Worm (Caenorhabditis elegans) whole organism, young adult: ENCODE data around the gene Y57G11C.1131.

Source experiments
- B0035.1 ChIP-seq: sonication (generic microtip); optimal IDR thresholded peaks from 2 replicates; lab custom pipeline; 2016; ENCODE audit warnings: missing genetic modification characterization, mild to moderate bottlenecking, missing compliant biosample characterization, missing genotype, missing genetic modification reagents
- C06A6.2 ChIP-seq: fragments of 200-800 bp; sonication (Bioruptor generic); conservative IDR thresholded peaks from 2 replicates; pipeline ENCODE4 v1.3.6; 2022; ENCODE audit warnings: missing genetic modification characterization, missing compliant biosample characterization
- C17E4.6 ChIP-seq: fragments of 200-800 bp; sonication (Bioruptor generic); IDR thresholded peaks from 2 replicates; pipeline ENCODE4 v1.3.6; 2022; ENCODE audit warnings: missing genetic modification reagents, missing genetic modification characterization, missing compliant biosample characterization
- F33H1.4 ChIP-seq: fragments of 200-800 bp; sonication (Bioruptor generic); IDR thresholded peaks from 2 replicates; pipeline ENCODE4 v1.3.6; 2022; ENCODE audit warnings: missing genetic modification reagents, missing genetic modification characterization, missing compliant biosample characterization
- F49E8.2 ChIP-seq: sonication (generic microtip); optimal IDR thresholded peaks from 3 replicates; lab custom pipeline; 2017; ENCODE audit warnings: missing genetic modification characterization, mild to moderate bottlenecking, missing compliant biosample characterization, antibody characterized with exemption, moderate library complexity; ENCODE audit not compliant: insufficient read depth
- Y79H2A.3 ChIP-seq: fragments of 200-800 bp; sonication (Bioruptor generic); conservative IDR thresholded peaks from 2 replicates; pipeline ENCODE4 v1.3.6; 2022; ENCODE audit warnings: missing genetic modification reagents, missing genetic modification characterization, missing compliant biosample characterization
- ama-1 ChIP-seq, 3 experiments: fragments of 150-350 bp in 1 of 3; sonication (generic microtip) in 2 of 3; optimal IDR thresholded peaks; 2 replicates each; lab custom pipeline; 2014 to 2018; ENCODE audit warnings: missing biosample characterization in 2 of 3, missing genetic modification characterization in 2 of 3, missing genetic modification reagents in 2 of 3
- atf-7 ChIP-seq: sonication (generic microtip); optimal IDR thresholded peaks from 2 replicates; lab custom pipeline; 2017; ENCODE audit warnings: mild to moderate bottlenecking, missing genetic modification characterization, missing compliant biosample characterization
- bed-2 ChIP-seq: fragments of 200-800 bp; sonication (Bioruptor generic); IDR thresholded peaks from 2 replicates; pipeline ENCODE4 v1.3.6; 2022; ENCODE audit warnings: missing genetic modification reagents, missing genetic modification characterization, missing compliant biosample characterization
- ceh-58 ChIP-seq: fragments of 200-800 bp; sonication (Bioruptor generic); IDR thresholded peaks from 2 replicates; pipeline ENCODE4 v1.3.6; 2022; ENCODE audit warnings: missing genetic modification characterization, missing compliant biosample characterization
- ceh-91 ChIP-seq: fragments of 200-800 bp; sonication (Bioruptor generic); IDR thresholded peaks from 2 replicates; pipeline ENCODE4 v1.3.6; 2022; ENCODE audit warnings: missing genetic modification reagents, missing genetic modification characterization, missing compliant biosample characterization
- dpff-1 ChIP-seq: sonication (generic microtip); optimal IDR thresholded peaks from 2 replicates; lab custom pipeline; 2017; ENCODE audit warnings: mild to moderate bottlenecking, missing genetic modification characterization, missing compliant biosample characterization
- egl-18 ChIP-seq: fragments of 200-800 bp; sonication (Bioruptor generic); IDR thresholded peaks from 2 replicates; pipeline ENCODE4 v1.3.6; 2022; ENCODE audit warnings: missing genetic modification reagents, missing genetic modification characterization, missing compliant biosample characterization
- egrh-3 ChIP-seq: fragments of 200-800 bp; sonication (Bioruptor generic); IDR thresholded peaks from 2 replicates; pipeline ENCODE4 v1.3.6; 2022; ENCODE audit warnings: missing genetic modification reagents, missing genetic modification characterization, missing compliant biosample characterization
- ekl-4 ChIP-seq: fragments of 200-800 bp; sonication (Bioruptor generic); IDR thresholded peaks from 2 replicates; pipeline ENCODE4 v1.3.6; 2022; ENCODE audit warnings: missing genetic modification reagents, missing genetic modification characterization, missing compliant biosample characterization
- ets-4 ChIP-seq: fragments of 200-800 bp; sonication (Bioruptor generic); optimal IDR thresholded peaks from 2 replicates; lab custom pipeline; 2018; ENCODE audit warnings: mild to moderate bottlenecking, missing genetic modification characterization, missing compliant biosample characterization
- gei-17 ChIP-seq: fragments of 200-800 bp; sonication (Bioruptor generic); optimal IDR thresholded peaks from 2 replicates; lab custom pipeline; 2018; ENCODE audit warnings: mild to moderate bottlenecking, missing genetic modification characterization, missing compliant biosample characterization
- him-1 ChIP-seq: sonication (generic microtip); optimal IDR thresholded peaks from 2 replicates; lab custom pipeline; 2016; ENCODE audit warnings: missing genotype, missing genetic modification reagents, missing genetic modification characterization, missing compliant biosample characterization
- hmg-1.2 ChIP-seq: fragments of 200-800 bp; sonication (Bioruptor generic); IDR thresholded peaks from 2 replicates; pipeline ENCODE4 v1.3.6; 2022; ENCODE audit warnings: missing genetic modification reagents, missing genetic modification characterization, missing compliant biosample characterization
- hrde-1 ChIP-seq: sonication (generic microtip); optimal IDR thresholded peaks from 2 replicates; lab custom pipeline; 2016; ENCODE audit warnings: missing genetic modification characterization, mild to moderate bottlenecking, missing compliant biosample characterization, moderate library complexity, missing genotype, missing genetic modification reagents, borderline replicate concordance
- hsf-1 ChIP-seq: fragments of 200-800 bp; sonication (Bioruptor generic); IDR thresholded peaks from 2 replicates; pipeline ENCODE4 v1.3.6; 2022; ENCODE audit warnings: missing genetic modification reagents, missing genetic modification characterization, missing compliant biosample characterization
- let-526 ChIP-seq: fragments of 200-800 bp; sonication (Bioruptor generic); IDR thresholded peaks from 2 replicates; pipeline ENCODE4 v1.3.6; 2022; ENCODE audit warnings: missing genetic modification reagents, missing genetic modification characterization, missing compliant biosample characterization
- lin-26 ChIP-seq: fragments of 200-800 bp; sonication (Bioruptor generic); IDR thresholded peaks from 2 replicates; pipeline ENCODE4 v1.3.6; 2022; ENCODE audit warnings: missing genetic modification reagents, missing genetic modification characterization, missing compliant biosample characterization
- lin-35 ChIP-seq, 3 experiments: fragments of 150-350 bp in 2 of 3; sonication (generic microtip) in 1 of 3; optimal IDR thresholded peaks; 2 replicates each; lab custom pipeline; 2014 to 2018; ENCODE audit warnings: missing biosample characterization in 3 of 3, missing genetic modification characterization in 3 of 3, missing genetic modification reagents in 3 of 3
- lin-40 ChIP-seq: sonication (generic microtip); optimal IDR thresholded peaks from 2 replicates; lab custom pipeline; 2016; ENCODE audit warnings: missing genetic modification characterization, mild to moderate bottlenecking, missing compliant biosample characterization, missing genotype, missing genetic modification reagents
- lin-54 ChIP-seq: fragments of 200-800 bp; sonication (Bioruptor generic); optimal IDR thresholded peaks from 2 replicates; lab custom pipeline; 2018; ENCODE audit warnings: mild to moderate bottlenecking, missing genetic modification characterization, missing compliant biosample characterization
- lsy-27 ChIP-seq: sonication (generic microtip); optimal IDR thresholded peaks from 2 replicates; lab custom pipeline; 2017; ENCODE audit warnings: missing genetic modification characterization, mild to moderate bottlenecking, missing compliant biosample characterization, antibody characterized with exemption, missing genotype, borderline replicate concordance; ENCODE audit not compliant: insufficient read depth
- madf-3 ChIP-seq: fragments of 200-800 bp; sonication (Bioruptor generic); IDR thresholded peaks from 2 replicates; pipeline ENCODE4 v1.3.6; 2022; ENCODE audit warnings: missing genetic modification reagents, missing genetic modification characterization, missing compliant biosample characterization
- mcd-1 ChIP-seq: fragments of 200-800 bp; sonication (Bioruptor generic); IDR thresholded peaks from 2 replicates; pipeline ENCODE4 v1.3.6; 2022; ENCODE audit warnings: missing genetic modification reagents, missing genetic modification characterization, missing compliant biosample characterization
- mel-28 ChIP-seq: sonication (generic microtip); optimal IDR thresholded peaks from 2 replicates; lab custom pipeline; 2016; ENCODE audit warnings: borderline replicate concordance, mild to moderate bottlenecking, missing genetic modification characterization, missing compliant biosample characterization
- nfya-2 ChIP-seq: fragments of 200-800 bp; sonication (Bioruptor generic); IDR thresholded peaks from 2 replicates; pipeline ENCODE4 v1.3.6; 2022; ENCODE audit warnings: missing genetic modification reagents, missing genetic modification characterization, missing compliant biosample characterization
- nhr-120 ChIP-seq: fragments of 200-800 bp; sonication (Bioruptor generic); IDR thresholded peaks from 2 replicates; pipeline ENCODE4 v1.3.6; 2022; ENCODE audit warnings: missing genetic modification characterization, missing compliant biosample characterization
- nhr-179 ChIP-seq: sonication (generic microtip); optimal IDR thresholded peaks from 2 replicates; lab custom pipeline; 2016; ENCODE audit warnings: mild to moderate bottlenecking, missing genetic modification characterization, missing compliant biosample characterization
- pbrm-1 ChIP-seq: fragments of 200-800 bp; sonication (Bioruptor generic); IDR thresholded peaks from 2 replicates; pipeline ENCODE4 v1.3.6; 2022; ENCODE audit warnings: missing genetic modification reagents, missing genetic modification characterization, missing compliant biosample characterization
- pha-4 ChIP-seq: fragments of 150-350 bp; sonication (generic microtip); optimal IDR thresholded peaks from 2 replicates; lab custom pipeline; 2014; ENCODE audit warnings: missing biosample characterization, missing genetic modification reagents, missing genetic modification characterization
- rcor-1 ChIP-seq: fragments of 200-800 bp; sonication (Bioruptor generic); IDR thresholded peaks from 2 replicates; pipeline ENCODE4 v1.3.6; 2022; ENCODE audit warnings: missing genetic modification reagents, missing genetic modification characterization, missing compliant biosample characterization
- snpc-1.1 ChIP-seq: sonication (generic microtip); optimal IDR thresholded peaks from 2 replicates; lab custom pipeline; 2017; ENCODE audit warnings: missing genetic modification characterization, mild to moderate bottlenecking, missing compliant biosample characterization, antibody characterized with exemption, moderate library complexity, missing genotype, missing genetic modification reagents; ENCODE audit not compliant: insufficient read depth
- snpc-1.3 ChIP-seq: sonication (generic microtip); optimal IDR thresholded peaks from 2 replicates; lab custom pipeline; 2017; ENCODE audit warnings: missing genetic modification characterization, mild to moderate bottlenecking, missing compliant biosample characterization, antibody characterized with exemption, moderate library complexity, missing genotype, missing genetic modification reagents; ENCODE audit not compliant: insufficient read depth
- snpc-3.4 ChIP-seq: sonication (generic microtip); optimal IDR thresholded peaks from 2 replicates; lab custom pipeline; 2017; ENCODE audit warnings: missing genetic modification characterization, mild to moderate bottlenecking, missing compliant biosample characterization, antibody characterized with exemption, moderate library complexity, missing genotype, missing genetic modification reagents
- snpc-4 ChIP-seq, 5 experiments: fragments of 150-350 bp in 1 of 5; sonication (generic microtip) in 4 of 5; optimal IDR thresholded peaks; 2 replicates each; lab custom pipeline; 2014 to 2018; ENCODE audit warnings: missing genetic modification characterization in 5 of 5, missing biosample characterization in 3 of 5, antibody characterized with exemption in 2 of 5, mild to moderate bottlenecking in 2 of 5, missing compliant biosample characterization in 2 of 5, missing genotype in 2 of 5, moderate library complexity in 2 of 5, missing genetic modification reagents in 1 of 5
- sptf-2 ChIP-seq: fragments of 200-800 bp; sonication (Bioruptor generic); optimal IDR thresholded peaks from 2 replicates; lab custom pipeline; 2018; ENCODE audit warnings: mild to moderate bottlenecking, missing genetic modification characterization, missing compliant biosample characterization
- tlf-1 ChIP-seq: fragments of 200-800 bp; sonication (Bioruptor generic); optimal IDR thresholded peaks from 2 replicates; lab custom pipeline; 2018; ENCODE audit warnings: mild to moderate bottlenecking, missing genetic modification characterization, missing compliant biosample characterization
- zim-3 ChIP-seq: sonication (generic microtip); optimal IDR thresholded peaks from 2 replicates; lab custom pipeline; 2017; ENCODE audit warnings: mild to moderate bottlenecking, missing genetic modification characterization, moderate library complexity, missing compliant biosample characterization
- ztf-18 ChIP-seq: sonication (generic microtip); optimal IDR thresholded peaks from 2 replicates; lab custom pipeline; 2016; ENCODE audit warnings: missing genotype, mild to moderate bottlenecking, missing genetic modification characterization, missing compliant biosample characterization
- ztf-26 ChIP-seq: sonication (generic microtip); optimal IDR thresholded peaks from 2 replicates; lab custom pipeline; 2017; ENCODE audit warnings: missing genetic modification characterization, missing compliant biosample characterization
- ztf-28 ChIP-seq: fragments of 200-800 bp; sonication (Bioruptor generic); IDR thresholded peaks from 2 replicates; pipeline ENCODE4 v1.3.6; 2022; ENCODE audit warnings: missing genetic modification reagents, missing genetic modification characterization, missing compliant biosample characterization
- ztf-3 ChIP-seq: fragments of 200-800 bp; sonication (Bioruptor generic); optimal IDR thresholded peaks from 2 replicates; lab custom pipeline; 2018; ENCODE audit warnings: mild to moderate bottlenecking, missing genetic modification characterization, missing compliant biosample characterization

Y57G11C.1131 gene

ce11 chrIV:14953802-14954201, 21.0 kb downstream of the Y57G11C.1131 start:
- TF ChIP-seq ets-4 (GFP tag; lab: Kevin White, UChicago) (no peak), C06A6.2 (GFP tag; lab: Robert Waterston, UW) (no peak), lin-40 (tag; lab: Kevin White, UChicago) (no peak), rcor-1 (GFP tag; lab: Robert Waterston, UW) (no peak), egl-18 (no peak), sptf-2 (GFP tag; lab: Kevin White, UChicago) (no peak), nhr-179 (no peak), lin-26 (GFP tag; lab: Robert Waterston, UW) (no peak), ztf-18 (tag; lab: Kevin White, UChicago) (no peak), nfya-2 (GFP tag; lab: Robert Waterston, UW) (no peak), B0035.1 (no peak), madf-3 (GFP tag; lab: Robert Waterston, UW) (no peak), lin-54 (GFP tag; lab: Kevin White, UChicago) (no peak), snpc-3.4 (tag; lab: Kevin White, UChicago) (peak; percentile 22), egrh-3 (GFP tag; lab: Robert Waterston, UW) (no peak), snpc-4 (GFP tag; optimal IDR thresholded peaks at IDR 0.05; lab: Kevin White, UChicago) (peak; percentile 68), snpc-4 (tag; optimal IDR thresholded peaks at IDR 0.05; lab: Kevin White, UChicago) (peak in 1 of 4 experiments; percentile 93), C17E4.6 (GFP tag; lab: Robert Waterston, UW) (no peak), ztf-26 (tag; lab: Kevin White, UChicago) (no peak), gei-17 (GFP tag; lab: Kevin White, UChicago) (no peak), hmg-1.2 (GFP tag; lab: Robert Waterston, UW) (0 out of 2 replicates have a peak, but pooled peaks have one; percentile 5), lin-35 (GFP tag; optimal IDR thresholded peaks at IDR 0.05; lab: Kevin White, UChicago) (no peak), F33H1.4 (GFP tag; lab: Robert Waterston, UW) (peak; percentile 39), let-526 (GFP tag; lab: Robert Waterston, UW) (no peak), ztf-28 (GFP tag; lab: Robert Waterston, UW) (no peak), pha-4 (no peak), dpff-1 (tag; lab: Kevin White, UChicago) (no peak), lsy-27 (no peak), ceh-58 (GFP tag; lab: Robert Waterston, UW) (no peak), mel-28 (tag; lab: Kevin White, UChicago) (no peak), ztf-3 (GFP tag; lab: Kevin White, UChicago) (no peak), ama-1 (optimal IDR thresholded peaks at IDR 0.05; lab: Kevin White, UChicago) (no peak), ama-1 (GFP tag; optimal IDR thresholded peaks at IDR 0.05; lab: Kevin White, UChicago) (peak in 1 of 2 experiments; percentile 73), mcd-1 (GFP tag; lab: Robert Waterston, UW) (no peak), atf-7 (tag; lab: Kevin White, UChicago) (no peak), snpc-1.3 (tag; lab: Kevin White, UChicago) (no peak), tlf-1 (GFP tag; lab: Kevin White, UChicago) (no peak), hrde-1 (tag; lab: Kevin White, UChicago) (peak; percentile 60), hsf-1 (GFP tag; lab: Robert Waterston, UW) (peak; percentile 42; the same call in 1 of the 2 replicates), nhr-120 (GFP tag; lab: Robert Waterston, UW) (no peak), him-1 (tag; lab: Kevin White, UChicago) (peak; percentile 41), ceh-91 (GFP tag; lab: Robert Waterston, UW) (no peak), Y79H2A.3 (GFP tag; lab: Robert Waterston, UW) (no peak), snpc-1.1 (no peak), zim-3 (tag; lab: Kevin White, UChicago) (no peak), ekl-4 (GFP tag; lab: Robert Waterston, UW) (no peak), pbrm-1 (GFP tag; lab: Robert Waterston, UW) (no peak), bed-2 (GFP tag; lab: Robert Waterston, UW) (no peak), F49E8.2 (tag; lab: Kevin White, UChicago) (peak; percentile 52)
